Worm (Caenorhabditis elegans): ENCODE measurements around the gene hpo-31.

Gene hpo-31

DNA sequence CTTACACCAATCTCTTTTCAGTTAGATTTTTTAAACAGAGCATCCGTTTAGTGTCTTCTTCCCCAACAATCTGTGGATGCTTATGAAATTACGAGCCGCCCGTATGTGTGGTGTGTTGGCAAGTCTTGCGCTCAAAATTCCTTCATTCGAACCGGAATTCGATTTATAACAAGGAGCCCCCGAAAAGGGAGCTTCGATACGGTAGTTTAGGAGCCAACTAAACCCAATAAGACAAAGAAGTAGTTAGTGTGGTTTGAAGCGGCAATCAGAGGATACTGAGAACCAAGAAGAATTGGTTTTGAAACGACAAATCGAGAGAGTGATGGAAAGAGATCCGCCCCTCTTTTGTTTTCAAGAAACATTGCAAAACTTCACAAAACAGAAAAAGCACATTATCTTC, 10.5 kb upstream of the hpo-31 start:
- TF ChIP-seq egl-27 (tag; optimal IDR thresholded peaks at IDR 0.05): no peak
- TF ChIP-seq elt-2 (tag; optimal IDR thresholded peaks at IDR 0.05): no peak
- no peak for TF ChIP-seq nhr-28 (tag; optimal IDR thresholded peaks at IDR 0.05)
- no peak for TF ChIP-seq lin-15B (tag; optimal IDR thresholded peaks at IDR 0.05)
- TF ChIP-seq hmg-11 (tag; optimal IDR thresholded peaks at IDR 0.05): no peak
- TF ChIP-seq nhr-43 (tag; optimal IDR thresholded peaks at IDR 0.05; ENCODE audit: poor library complexity, severe bottlenecking): no peak
- TF ChIP-seq ceh-82 (tag; optimal IDR thresholded peaks at IDR 0.05): no peak
- TF ChIP-seq nhr-76 (tag; optimal IDR thresholded peaks at IDR 0.05): no peak
- no peak for TF ChIP-seq pha-4 (tag; optimal IDR thresholded peaks at IDR 0.05)
- no peak for TF ChIP-seq nhr-11 (tag; optimal IDR thresholded peaks at IDR 0.05)
- TF ChIP-seq snpc-4 (tag; optimal IDR thresholded peaks at IDR 0.05): no peak
- TF ChIP-seq nhr-77 (tag; optimal IDR thresholded peaks at IDR 0.05): no peak
- no peak for TF ChIP-seq R02D3.7 (tag; optimal IDR thresholded peaks at IDR 0.05)
- TF ChIP-seq tbx-2 (tag; optimal IDR thresholded peaks at IDR 0.05): no peak
- TF ChIP-seq ztf-4 (tag; optimal IDR thresholded peaks at IDR 0.05): no peak
- TF ChIP-seq nhr-12 (tag; optimal IDR thresholded peaks at IDR 0.05): no peak
- no peak for TF ChIP-seq nhr-237 (tag; optimal IDR thresholded peaks at IDR 0.05)
- no peak for TF ChIP-seq eor-1 (tag; optimal IDR thresholded peaks at IDR 0.05)

DNA sequence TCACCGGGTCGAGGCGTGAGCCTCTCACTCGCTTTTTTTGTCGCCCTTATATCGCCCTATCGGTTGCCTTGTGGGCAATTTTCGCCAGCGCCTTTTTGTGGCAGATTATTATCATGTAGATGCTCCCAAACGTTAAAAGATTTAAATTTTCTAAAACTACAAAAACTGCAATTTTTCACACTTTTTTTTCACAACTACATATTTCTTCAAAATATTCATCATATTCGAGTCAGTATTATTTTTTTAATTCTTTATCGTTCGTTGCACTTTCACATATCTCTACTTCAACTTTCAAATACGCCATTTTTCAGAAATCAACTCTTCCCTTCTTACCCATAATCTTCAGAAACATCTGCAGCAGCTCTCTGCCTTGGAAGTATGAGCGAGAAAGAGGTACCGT, 9.9 kb upstream of the hpo-31 start, which contains the start of gene ceh-24:
ceh-24 (plus strand) TSS at position 301 of the 400 bp plus-strand sequence.
- TF ChIP-seq lin-15B (tag; optimal IDR thresholded peaks at IDR 0.05) (no peak), ama-1 (optimal IDR thresholded peaks at IDR 0.05) (no peak), ceh-9 (tag; optimal IDR thresholded peaks at IDR 0.05) (no peak), ceh-82 (tag; optimal IDR thresholded peaks at IDR 0.05) (no peak), eor-1 (tag; optimal IDR thresholded peaks at IDR 0.05) (no peak), nhr-76 (tag; optimal IDR thresholded peaks at IDR 0.05) (no peak), nhr-25 (tag; optimal IDR thresholded peaks at IDR 0.05) (no peak), jun-1 (tag; optimal IDR thresholded peaks at IDR 0.05) (no peak), mdl-1 (tag; optimal IDR thresholded peaks at IDR 0.05) (no peak), R02D3.7 (tag; optimal IDR thresholded peaks at IDR 0.05) (no peak), ztf-11 (tag; optimal IDR thresholded peaks at IDR 0.05) (no peak), nhr-67 (tag; optimal IDR thresholded peaks at IDR 0.05) (no peak), ZK546.5 (tag; optimal IDR thresholded peaks at IDR 0.05) (no peak)

DNA sequence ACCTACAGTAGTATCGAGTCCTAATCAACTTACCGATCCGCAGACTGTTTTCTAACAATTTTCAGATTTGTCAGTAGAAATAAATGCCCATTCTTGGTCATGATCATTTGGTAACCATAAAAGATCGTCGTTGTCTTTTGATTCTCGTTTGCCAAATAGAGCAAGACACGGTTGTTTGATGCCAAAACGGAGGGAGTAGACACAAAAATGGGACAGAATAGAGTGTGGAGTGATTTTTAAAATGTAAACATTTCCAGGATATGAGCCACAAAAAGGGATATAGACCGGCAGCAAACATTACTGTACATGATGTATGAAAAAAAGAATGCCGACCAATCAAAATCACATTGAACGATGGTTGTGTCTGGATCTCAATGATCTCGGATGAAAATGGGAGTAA, 6.0 kb upstream of the hpo-31 start, which contains the start of gene F55B12.2:
F55B12.2 (minus strand) TSS at position 101 of the 400 bp plus-strand sequence.
- TF ChIP-seq unc-62 (GFP tag; optimal IDR thresholded peaks at IDR 0.05) (no peak), R02D3.7 (tag; optimal IDR thresholded peaks at IDR 0.05) (no peak), mml-1 (tag; optimal IDR thresholded peaks at IDR 0.05) (no peak), elt-3 (tag; optimal IDR thresholded peaks at IDR 0.05) (no peak), fos-1 (tag; optimal IDR thresholded peaks at IDR 0.05) (no peak), nhr-76 (tag; optimal IDR thresholded peaks at IDR 0.05) (no peak), fkh-10 (GFP tag; optimal IDR thresholded peaks at IDR 0.05) (no peak), jun-1 (tag; optimal IDR thresholded peaks at IDR 0.05) (no peak)

DNA sequence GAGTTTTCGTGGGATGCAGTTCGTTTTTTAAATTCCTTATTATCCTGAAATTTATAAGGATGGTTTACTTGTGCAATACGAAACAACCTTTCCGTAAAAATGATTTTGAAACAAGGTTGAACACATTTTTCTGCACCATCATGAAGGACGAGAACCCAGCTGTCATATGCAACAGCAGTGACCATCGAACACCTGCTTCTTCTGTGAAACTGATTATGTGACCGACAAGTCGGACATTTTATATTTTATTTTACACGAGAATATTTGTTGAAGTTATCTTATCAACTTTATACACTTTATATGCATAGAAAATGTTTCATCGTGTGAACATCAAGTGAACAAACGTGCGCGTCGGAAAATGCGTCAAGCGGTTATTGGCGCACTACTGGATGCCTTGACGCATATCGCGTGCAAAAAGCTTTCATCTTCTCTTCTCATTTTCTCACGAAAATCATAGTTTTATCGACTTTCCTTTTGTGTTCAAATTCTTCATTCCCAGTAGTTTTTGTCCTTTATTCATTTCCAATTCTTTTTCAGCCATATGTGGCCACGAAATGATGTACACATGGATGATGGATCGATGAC, 3.9 kb upstream of the hpo-31 start, which contains the start of gene sel-10:
sel-10 (plus strand) TSS at position 538 of the 585 bp plus-strand sequence.
- TF ChIP-seq ceh-9 (tag; optimal IDR thresholded peaks at IDR 0.05): no peak
- no peak for TF ChIP-seq aly-2 (tag; optimal IDR thresholded peaks at IDR 0.05)
- TF ChIP-seq ama-1 (optimal IDR thresholded peaks at IDR 0.05): no peak
- TF ChIP-seq ztf-4 (tag; optimal IDR thresholded peaks at IDR 0.05): no peak
- TF ChIP-seq nhr-11 (tag; optimal IDR thresholded peaks at IDR 0.05): peak; percentile 10
- peak; percentile 84 for TF ChIP-seq nhr-23 (tag; optimal IDR thresholded peaks at IDR 0.05)
- TF ChIP-seq egl-27 (tag; optimal IDR thresholded peaks at IDR 0.05): no peak
- no peak for TF ChIP-seq pqm-1 (tag; optimal IDR thresholded peaks at IDR 0.05)
- peak; percentile 82 for TF ChIP-seq nhr-43 (tag; optimal IDR thresholded peaks at IDR 0.05; ENCODE audit: poor library complexity, severe bottlenecking)
- TF ChIP-seq nhr-77 (tag; optimal IDR thresholded peaks at IDR 0.05): peak; percentile 3
- no peak for TF ChIP-seq ceh-28 (tag; optimal IDR thresholded peaks at IDR 0.05)
- peak; percentile 74 for TF ChIP-seq nhr-25 (tag; optimal IDR thresholded peaks at IDR 0.05)
- TF ChIP-seq R02D3.7 (tag; optimal IDR thresholded peaks at IDR 0.05): peak; percentile 47
- no peak for TF ChIP-seq ceh-82 (tag; optimal IDR thresholded peaks at IDR 0.05)
- TF ChIP-seq nhr-28 (tag; optimal IDR thresholded peaks at IDR 0.05): no peak
- TF ChIP-seq zag-1 (tag; optimal IDR thresholded peaks at IDR 0.05): no peak
- no peak for TF ChIP-seq tbx-2 (tag; optimal IDR thresholded peaks at IDR 0.05)
- no peak for TF ChIP-seq elt-1 (tag; optimal IDR thresholded peaks at IDR 0.05)
- TF ChIP-seq nhr-12 (tag; optimal IDR thresholded peaks at IDR 0.05): no peak
- TF ChIP-seq jun-1 (tag; optimal IDR thresholded peaks at IDR 0.05): peak; percentile 51
- no peak for TF ChIP-seq daf-12 (tag; optimal IDR thresholded peaks at IDR 0.05)
- TF ChIP-seq ztf-11 (tag; optimal IDR thresholded peaks at IDR 0.05): no peak
- no peak for TF ChIP-seq unc-39 (tag; optimal IDR thresholded peaks at IDR 0.05)
- no peak for TF ChIP-seq eor-1 (tag; optimal IDR thresholded peaks at IDR 0.05)
- TF ChIP-seq lin-15B (tag; optimal IDR thresholded peaks at IDR 0.05): peak; percentile 75
- TF ChIP-seq fkh-2 (tag; optimal IDR thresholded peaks at IDR 0.05): no peak
- TF ChIP-seq pha-4 (tag; optimal IDR thresholded peaks at IDR 0.05): peak; percentile 62
- TF ChIP-seq mml-1 (tag; optimal IDR thresholded peaks at IDR 0.05): no peak
- no peak for TF ChIP-seq unc-62 (GFP tag; optimal IDR thresholded peaks at IDR 0.05)
- TF ChIP-seq fkh-10 (GFP tag; optimal IDR thresholded peaks at IDR 0.05): peak; percentile 23
- no peak for TF ChIP-seq elt-3 (tag; optimal IDR thresholded peaks at IDR 0.05)
- TF ChIP-seq sea-2 (GFP tag; optimal IDR thresholded peaks at IDR 0.05): no peak
- TF ChIP-seq hmg-11 (tag; optimal IDR thresholded peaks at IDR 0.05): peak; percentile 66
- peak; percentile 36 for TF ChIP-seq lin-39 (tag; optimal IDR thresholded peaks at IDR 0.05)
- TF ChIP-seq nhr-76 (tag; optimal IDR thresholded peaks at IDR 0.05): no peak
- TF ChIP-seq skn-1 (tag; optimal IDR thresholded peaks at IDR 0.05): no peak
